Worm (Caenorhabditis elegans) whole organism, L2 larva: ENCODE measurements around the gene ceeh-2.
"Not testable (repeated sequence)": the region's sequence is repeated elsewhere in the genome, so short reads cannot be mapped to it uniquely, and the experiment has no call there.

Experiments used
- C34F6.9 ChIP-seq: fragments of 150-350 bp; optimal IDR thresholded peaks from 2 replicates; lab custom pipeline; 2014; ENCODE audit warnings: missing biosample characterization, missing genetic modification characterization
- F13H6.1 ChIP-seq: sonication (generic microtip); optimal IDR thresholded peaks from 2 replicates; lab custom pipeline; 2016; ENCODE audit warnings: missing genetic modification characterization, missing compliant biosample characterization
- R02D3.7 ChIP-seq: fragments of 150-350 bp; optimal IDR thresholded peaks from 2 replicates; lab custom pipeline; 2014; ENCODE audit warnings: missing biosample characterization, missing genetic modification characterization
- Y55F3AM.14 ChIP-seq: fragments of 200-800 bp; sonication (Bioruptor generic); optimal IDR thresholded peaks from 2 replicates; lab custom pipeline; 2018; ENCODE audit warnings: mild to moderate bottlenecking, missing genetic modification characterization, missing compliant biosample characterization
- ZK546.5 ChIP-seq: sonication (generic microtip); optimal IDR thresholded peaks from 2 replicates; lab custom pipeline; 2017; ENCODE audit warnings: missing biosample characterization, missing genetic modification characterization
- alr-1 ChIP-seq: fragments of 150-350 bp; optimal IDR thresholded peaks from 2 replicates; lab custom pipeline; 2014; ENCODE audit warnings: missing biosample characterization, missing genetic modification characterization
- aly-2 ChIP-seq: fragments of 150-350 bp; optimal IDR thresholded peaks from 2 replicates; lab custom pipeline; 2014; ENCODE audit warnings: missing biosample characterization, missing genetic modification characterization
- ama-1 ChIP-seq: fragments of 150-350 bp; optimal IDR thresholded peaks from 2 replicates; lab custom pipeline; 2018; ENCODE audit warnings: inconsistent platforms
- blmp-1 ChIP-seq: sonication (generic microtip); optimal IDR thresholded peaks from 2 replicates; lab custom pipeline; 2017; ENCODE audit warnings: missing genetic modification characterization, mild to moderate bottlenecking, missing compliant biosample characterization, antibody characterized with exemption, moderate library complexity; ENCODE audit not compliant: insufficient read depth
- ceh-82 ChIP-seq: fragments of 150-350 bp; optimal IDR thresholded peaks from 2 replicates; lab custom pipeline; 2014; ENCODE audit warnings: missing biosample characterization, missing genetic modification characterization
- crh-2 ChIP-seq: sonication (generic microtip); optimal IDR thresholded peaks from 2 replicates; lab custom pipeline; 2017; ENCODE audit warnings: missing biosample characterization, missing genetic modification characterization
- dmd-4 ChIP-seq: sonication (generic microtip); optimal IDR thresholded peaks from 2 replicates; lab custom pipeline; 2017; ENCODE audit warnings: missing biosample characterization, missing genetic modification characterization
- elt-1 ChIP-seq: fragments of 150-350 bp; optimal IDR thresholded peaks from 2 replicates; lab custom pipeline; 2014; ENCODE audit warnings: missing biosample characterization, missing genetic modification characterization
- elt-3 ChIP-seq: sonication (generic microtip); optimal IDR thresholded peaks from 2 replicates; lab custom pipeline; 2017; ENCODE audit warnings: missing biosample characterization, missing genetic modification characterization
- fos-1 ChIP-seq: fragments of 150-350 bp; optimal IDR thresholded peaks from 2 replicates; lab custom pipeline; 2014; ENCODE audit warnings: missing biosample characterization, missing genetic modification characterization
- gmeb-1 ChIP-seq: fragments of 150-350 bp; optimal IDR thresholded peaks from 2 replicates; lab custom pipeline; 2014; ENCODE audit warnings: missing biosample characterization, missing genetic modification characterization
- lin-13 ChIP-seq: fragments of 150-350 bp; optimal IDR thresholded peaks from 2 replicates; lab custom pipeline; 2014; ENCODE audit warnings: missing biosample characterization, missing genetic modification reagents, missing genetic modification characterization
- lin-39 ChIP-seq: fragments of 150-350 bp; optimal IDR thresholded peaks from 2 replicates; lab custom pipeline; 2014; ENCODE audit warnings: missing biosample characterization, missing genetic modification reagents, missing genetic modification characterization
- lsy-2 ChIP-seq, 2 experiments: fragments of 150-350 bp in 1 of 2; sonication (generic microtip) in 1 of 2; optimal IDR thresholded peaks; 2 replicates each; lab custom pipeline; 2014 to 2017; ENCODE audit warnings: missing biosample characterization in 2 of 2, missing genetic modification characterization in 2 of 2
- mab-5 ChIP-seq: fragments of 150-350 bp; optimal IDR thresholded peaks from 2 replicates; lab custom pipeline; 2014; ENCODE audit warnings: missing biosample characterization, missing genetic modification characterization
- mbf-1 ChIP-seq: sonication (generic microtip); optimal IDR thresholded peaks from 2 replicates; lab custom pipeline; 2017; ENCODE audit warnings: missing biosample characterization, missing genetic modification characterization
- nhr-10 ChIP-seq: sonication (generic microtip); optimal IDR thresholded peaks from 2 replicates; lab custom pipeline; 2017; ENCODE audit warnings: missing biosample characterization, missing genetic modification characterization
- nhr-11 ChIP-seq: fragments of 150-350 bp; optimal IDR thresholded peaks from 2 replicates; lab custom pipeline; 2014; ENCODE audit warnings: missing biosample characterization, missing genetic modification characterization
- nhr-12 ChIP-seq: fragments of 150-350 bp; optimal IDR thresholded peaks from 2 replicates; lab custom pipeline; 2014; ENCODE audit warnings: missing biosample characterization, missing genetic modification characterization
- nhr-129 ChIP-seq: fragments of 150-350 bp; optimal IDR thresholded peaks from 2 replicates; lab custom pipeline; 2014; ENCODE audit warnings: missing biosample characterization, missing genetic modification characterization
- nhr-21 ChIP-seq: fragments of 150-350 bp; optimal IDR thresholded peaks from 2 replicates; lab custom pipeline; 2014; ENCODE audit warnings: missing biosample characterization, missing genetic modification characterization
- nhr-23 ChIP-seq: fragments of 150-350 bp; optimal IDR thresholded peaks from 2 replicates; lab custom pipeline; 2014; ENCODE audit warnings: missing biosample characterization, missing genetic modification reagents, missing genetic modification characterization
- nhr-25 ChIP-seq: fragments of 150-350 bp; sonication (generic microtip); optimal IDR thresholded peaks from 3 replicates; lab custom pipeline; 2014; ENCODE audit warnings: missing biosample characterization, missing genetic modification characterization
- nhr-6 ChIP-seq: fragments of 150-350 bp; optimal IDR thresholded peaks from 2 replicates; lab custom pipeline; 2014; ENCODE audit warnings: missing biosample characterization, missing genetic modification characterization
- nhr-77 ChIP-seq: fragments of 150-350 bp; optimal IDR thresholded peaks from 2 replicates; lab custom pipeline; 2014; ENCODE audit warnings: missing biosample characterization, missing genetic modification characterization
- peb-1 ChIP-seq: fragments of 150-350 bp; optimal IDR thresholded peaks from 2 replicates; lab custom pipeline; 2014; ENCODE audit warnings: missing biosample characterization, missing genetic modification characterization
- sem-4 ChIP-seq: fragments of 150-350 bp; optimal IDR thresholded peaks from 2 replicates; lab custom pipeline; 2014; ENCODE audit warnings: missing biosample characterization, missing genetic modification reagents, missing genetic modification characterization
- sma-3 ChIP-seq: sonication (generic microtip); optimal IDR thresholded peaks from 2 replicates; lab custom pipeline; 2016; ENCODE audit warnings: missing genetic modification reagents, missing genetic modification characterization, missing compliant biosample characterization
- sma-9 ChIP-seq, 2 experiments: fragments of 150-350 bp in 1 of 2; sonication (generic microtip) in 1 of 2; optimal IDR thresholded peaks; 2 replicates each; lab custom pipeline; 2014 to 2016; ENCODE audit warnings: missing genetic modification characterization in 2 of 2, mild to moderate bottlenecking in 1 of 2, missing biosample characterization in 1 of 2, missing compliant biosample characterization in 1 of 2, missing genetic modification reagents in 1 of 2, moderate library complexity in 1 of 2
- unc-39 ChIP-seq: fragments of 150-350 bp; optimal IDR thresholded peaks from 2 replicates; lab custom pipeline; 2014; ENCODE audit warnings: missing biosample characterization, missing genetic modification characterization
- unc-55 ChIP-seq: fragments of 150-350 bp; sonication (generic microtip); optimal IDR thresholded peaks from 3 replicates; lab custom pipeline; 2014; ENCODE audit warnings: missing biosample characterization, missing genetic modification reagents, missing genetic modification characterization
- unc-62 ChIP-seq: fragments of 150-350 bp; optimal IDR thresholded peaks from 2 replicates; lab custom pipeline; 2014; ENCODE audit warnings: missing biosample characterization, missing genetic modification reagents, missing genetic modification characterization
- zag-1 ChIP-seq: fragments of 150-350 bp; optimal IDR thresholded peaks from 2 replicates; lab custom pipeline; 2014; ENCODE audit warnings: missing biosample characterization, missing genetic modification characterization
- ztf-11 ChIP-seq: sonication (generic microtip); optimal IDR thresholded peaks from 2 replicates; lab custom pipeline; 2017; ENCODE audit warnings: missing biosample characterization, missing genetic modification characterization

Gene ceeh-2

ce11 chrV:10350054-10350453 is 7.6 kb downstream of the ceeh-2 start, which contains the start of gene K07C5.9:
TSS of gene K07C5.9 (minus strand) at chrV:10350154.
- TF ChIP-seq nhr-129 (tag; lab: Kevin White, UChicago) = no peak
- no peak for TF ChIP-seq unc-39 (tag; lab: Kevin White, UChicago)
- no peak for TF ChIP-seq sem-4 (tag; lab: Kevin White, UChicago)
- TF ChIP-seq ztf-11 (tag; lab: Kevin White, UChicago) = no peak
- TF ChIP-seq nhr-12 = no peak
- TF ChIP-seq ama-1 (lab: Kevin White, UChicago) = no peak
- no peak for TF ChIP-seq C34F6.9 (tag; lab: Kevin White, UChicago)
- no peak for TF ChIP-seq elt-3
- no peak for TF ChIP-seq crh-2
- no peak for TF ChIP-seq zag-1
- TF ChIP-seq elt-1 (tag; lab: Kevin White, UChicago) = no peak
- TF ChIP-seq unc-55 (GFP tag; lab: Kevin White, UChicago) = no peak
- no peak for TF ChIP-seq nhr-77 (tag; lab: Kevin White, UChicago)
- no peak for TF ChIP-seq fos-1
- TF ChIP-seq lin-13 (GFP tag; lab: Kevin White, UChicago) = no peak
- TF ChIP-seq mbf-1 (tag; lab: Kevin White, UChicago) = no peak
- TF ChIP-seq mab-5 (tag; lab: Kevin White, UChicago) = no peak
- no peak for TF ChIP-seq ceh-82

- TF ChIP-seq unc-39 (tag; lab: Kevin White, UChicago) (no peak), Y55F3AM.14 (no peak), nhr-6 (tag; lab: Kevin White, UChicago) (no peak), unc-62 (no peak), lin-39 (no peak), R02D3.7 (no peak), sma-3 (no peak), nhr-23 (tag; lab: Kevin White, UChicago) (no peak), alr-1 (tag; lab: Kevin White, UChicago) (no peak), nhr-129 (tag; lab: Kevin White, UChicago) (no peak), mab-5 (tag; lab: Kevin White, UChicago) (no peak), sem-4 (tag; lab: Kevin White, UChicago) (no peak), gmeb-1 (tag; lab: Kevin White, UChicago) (no peak), lsy-2 (tag; optimal IDR thresholded peaks at IDR 0.05; lab: Kevin White, UChicago) (no peak), ZK546.5 (tag; lab: Kevin White, UChicago) (no peak)
Observed at ce11 chrV:10342904-10343303, 14.8 kb downstream of the ceeh-2 start, which contains the start of gene K07C5.3. TSS of gene K07C5.3 (plus strand) at chrV:10343032.

ce11 chrV:10341905-10342328 is 15.8 kb downstream of the ceeh-2 start, which contains the start of gene K07C5.13:
TSS of gene K07C5.13 (plus strand) at chrV:10342055.
- TF ChIP-seq lin-13 (GFP tag; lab: Kevin White, UChicago) = peak; percentile 62
- peak; percentile 77 for TF ChIP-seq F13H6.1
- TF ChIP-seq unc-55 (GFP tag; lab: Kevin White, UChicago) = peak; percentile 42
- peak; percentile 4 for TF ChIP-seq blmp-1 (tag; lab: Kevin White, UChicago)
- TF ChIP-seq nhr-25 = peak; percentile 27
- TF ChIP-seq Y55F3AM.14 = peak; percentile 33
- peak; percentile 30 for TF ChIP-seq mab-5 (tag; lab: Kevin White, UChicago)
- TF ChIP-seq sma-3 = peak; percentile 66
- TF ChIP-seq lsy-2 (tag; optimal IDR thresholded peaks at IDR 0.05; lab: Kevin White, UChicago) = peak; percentile 42 to 61
- peak; percentile 45 for TF ChIP-seq nhr-129 (tag; lab: Kevin White, UChicago)
- peak; percentile 69 for TF ChIP-seq gmeb-1 (tag; lab: Kevin White, UChicago)
- TF ChIP-seq crh-2 = peak; percentile 31
- peak; percentile 36 for TF ChIP-seq C34F6.9 (tag; lab: Kevin White, UChicago)
- peak; percentile 55 for TF ChIP-seq sem-4 (tag; lab: Kevin White, UChicago)
- TF ChIP-seq sma-9 (GFP tag; optimal IDR thresholded peaks at IDR 0.05; lab: Kevin White, UChicago) = peak; percentile 74
- TF ChIP-seq sma-9 (tag; optimal IDR thresholded peaks at IDR 0.05; lab: Kevin White, UChicago) = not testable (repeated sequence)
- TF ChIP-seq, all 48 proteins: peak for 15; not testable (repeated sequence) for 33

- TF ChIP-seq C34F6.9 (tag; lab: Kevin White, UChicago) = no peak
- no peak for TF ChIP-seq nhr-12
- no peak for TF ChIP-seq elt-1 (tag; lab: Kevin White, UChicago)
- TF ChIP-seq nhr-11 (tag; lab: Kevin White, UChicago) = no peak
- no peak for TF ChIP-seq nhr-129 (tag; lab: Kevin White, UChicago)
- no peak for TF ChIP-seq unc-62
- no peak for TF ChIP-seq fos-1
- TF ChIP-seq aly-2 (tag; lab: Kevin White, UChicago) = no peak
- TF ChIP-seq ZK546.5 (tag; lab: Kevin White, UChicago) = no peak
- no peak for TF ChIP-seq nhr-10 (tag; lab: Kevin White, UChicago)
- no peak for TF ChIP-seq nhr-23 (tag; lab: Kevin White, UChicago)
- no peak for TF ChIP-seq blmp-1 (tag; lab: Kevin White, UChicago)
- no peak for TF ChIP-seq nhr-21 (tag; lab: Kevin White, UChicago)
- no peak for TF ChIP-seq alr-1 (tag; lab: Kevin White, UChicago)
- no peak for TF ChIP-seq ztf-11 (tag; lab: Kevin White, UChicago)
- no peak for TF ChIP-seq peb-1
- TF ChIP-seq dmd-4 (tag; lab: Kevin White, UChicago) = no peak
- TF ChIP-seq lin-39 = no peak
- no peak for TF ChIP-seq lsy-2 (tag; optimal IDR thresholded peaks at IDR 0.05; lab: Kevin White, UChicago)
- no peak for TF ChIP-seq gmeb-1 (tag; lab: Kevin White, UChicago)
Observed at ce11 chrV:10339200-10339599, 18.5 kb downstream of the ceeh-2 start, which contains the start of gene K07C5.2. TSS of gene K07C5.2 (plus strand) at chrV:10339500.
